Fruit fly (Drosophila melanogaster): ENCODE measurements around the gene cib.

cib gene

DNA sequence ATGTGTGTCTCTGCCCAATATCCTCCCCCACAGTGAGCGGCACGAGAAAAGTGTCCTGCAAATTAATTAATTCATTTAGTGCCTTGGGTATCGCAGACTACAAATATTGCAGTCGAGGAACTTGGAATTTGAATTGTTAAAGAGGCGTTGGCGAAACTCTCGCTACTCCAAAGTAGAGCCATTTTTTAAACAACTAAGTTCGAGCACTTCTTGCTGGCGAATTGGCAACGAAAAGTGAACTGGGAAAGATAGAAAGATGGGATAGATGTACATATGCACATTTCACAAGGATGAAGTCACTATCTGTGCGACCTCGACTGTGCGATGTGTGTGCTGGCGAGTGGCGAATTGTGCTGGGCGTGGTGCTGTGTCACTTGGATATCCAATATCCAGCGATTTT, 843 bp downstream of the cib start (continued):
- TF ChIP-seq Taf1 (GFP tag; IDR thresholded peaks at IDR 0.05) (no peak), Opbp (GFP tag; IDR thresholded peaks at IDR 0.05; ENCODE audit: partially characterized antibody) (no peak), Ets97D (GFP tag; optimal IDR thresholded peaks at IDR 0.05) (no peak), zfh1 (GFP tag; IDR thresholded peaks at IDR 0.05) (0 out of 3 replicates have a peak, but pooled peaks have one; percentile 10), tin (GFP tag; optimal IDR thresholded peaks at IDR 0.05) (no peak), CG15269 (tag; optimal IDR thresholded peaks at IDR 0.05) (peak; percentile 30), cas (GFP tag; IDR thresholded peaks at IDR 0.05) (no peak), Max (GFP tag; optimal IDR thresholded peaks at IDR 0.05) (no peak), CG14860 (GFP tag; IDR thresholded peaks at IDR 0.05; ENCODE audit: partially characterized antibody) (no peak), fu2 (GFP tag; optimal IDR thresholded peaks at IDR 0.05) (no peak), NfI (GFP tag; optimal IDR thresholded peaks at IDR 0.05) (no peak), CG7963 (GFP tag; IDR thresholded peaks at IDR 0.05; ENCODE audit: partially characterized antibody) (no peak), Oaz (GFP tag; IDR thresholded peaks at IDR 0.05) (no peak), gsb-n (tag; optimal IDR thresholded peaks at IDR 0.05) (peak; percentile 28), al (GFP tag; IDR thresholded peaks at IDR 0.05) (no peak), h (optimal IDR thresholded peaks at IDR 0.05) (no peak), sens-2 (GFP tag; IDR thresholded peaks at IDR 0.05) (no peak), Aef1 (GFP tag; IDR thresholded peaks at IDR 0.05) (no peak; the same call in 2 of the 3 replicates), CG10209 (GFP tag; optimal IDR thresholded peaks at IDR 0.05) (no peak), bsh (GFP tag; optimal IDR thresholded peaks at IDR 0.05) (peak; percentile 3 to 53), pb (GFP tag; optimal IDR thresholded peaks at IDR 0.05) (no peak), Ravus (GFP tag; IDR thresholded peaks at IDR 0.05) (no peak), CG12659 (GFP tag; optimal IDR thresholded peaks at IDR 0.05) (no peak), Hr39 (optimal IDR thresholded peaks at IDR 0.05) (no peak), dan (GFP tag; IDR thresholded peaks at IDR 0.05) (no peak), CG17385 (GFP tag; optimal IDR thresholded peaks at IDR 0.05) (no peak), Dip2 (GFP tag; IDR thresholded peaks at IDR 0.05) (no peak), Camta (GFP tag; optimal IDR thresholded peaks at IDR 0.05) (no peak), Lpt (GFP tag; optimal IDR thresholded peaks at IDR 0.05) (no peak), Sin3A (optimal IDR thresholded peaks at IDR 0.05) (no peak), CG5180 (GFP tag; optimal IDR thresholded peaks at IDR 0.05) (no peak), esg (GFP tag; conservative IDR thresholded peaks at IDR 0.05) (0 out of 2 replicates have a peak, but pooled peaks have one; percentile 6), fd3F (GFP tag; optimal IDR thresholded peaks at IDR 0.05) (no peak), NFAT (GFP tag; IDR thresholded peaks at IDR 0.05) (no peak), CG7987 (GFP tag; optimal IDR thresholded peaks at IDR 0.05) (no peak), pros (GFP tag; optimal IDR thresholded peaks at IDR 0.05) (no peak), CG30020 (tag; optimal IDR thresholded peaks at IDR 0.05) (no peak), CG7372 (GFP tag; IDR thresholded peaks at IDR 0.05) (no peak), CG18599 (GFP tag; optimal IDR thresholded peaks at IDR 0.05) (peak; percentile 48), CG10431 (GFP tag; optimal IDR thresholded peaks at IDR 0.05) (no peak), Hsf (GFP tag; optimal IDR thresholded peaks at IDR 0.05) (peak; percentile 29), CoRest (tag; optimal IDR thresholded peaks at IDR 0.05) (peak; percentile 29), CG13775 (GFP tag; optimal IDR thresholded peaks at IDR 0.05) (peak; percentile 9), Fer3 (tag; optimal IDR thresholded peaks at IDR 0.05) (no peak), vnd (GFP tag; IDR thresholded peaks at IDR 0.05; ENCODE audit: partially characterized antibody) (no peak), CG15696 (tag; optimal IDR thresholded peaks at IDR 0.05) (peak; percentile 24), amos (GFP tag; IDR thresholded peaks at IDR 0.05; ENCODE audit: partially characterized antibody) (no peak), sob (GFP tag; IDR thresholded peaks at IDR 0.05) (0 out of 2 replicates have a peak, but pooled peaks have one; percentile 28), aop (GFP tag; IDR thresholded peaks at IDR 0.05) (no peak), CG2712 (tag; optimal IDR thresholded peaks at IDR 0.05) (peak; percentile 63), Dad (GFP tag; optimal IDR thresholded peaks at IDR 0.05) (no peak), CG17568 (GFP tag; optimal IDR thresholded peaks at IDR 0.05) (no peak)
